Worm (Caenorhabditis elegans) whole organism, L3 larva: ENCODE measurements around the gene srlf-16.

Experiments used
- ZK546.5 ChIP-seq: sonication (generic microtip); optimal IDR thresholded peaks from 2 replicates; lab custom pipeline; 2017; ENCODE audit warnings: missing biosample characterization, missing genetic modification characterization
- ceh-82 ChIP-seq: fragments of 150-350 bp; optimal IDR thresholded peaks from 2 replicates; lab custom pipeline; 2014; ENCODE audit warnings: missing biosample characterization, missing genetic modification characterization
- egl-27 ChIP-seq: sonication (generic microtip); optimal IDR thresholded peaks from 4 replicates; lab custom pipeline; 2017; ENCODE audit warnings: missing biosample characterization, missing genetic modification reagents, missing genetic modification characterization
- nhr-12 ChIP-seq: fragments of 150-350 bp; optimal IDR thresholded peaks from 2 replicates; lab custom pipeline; 2014; ENCODE audit warnings: missing biosample characterization, missing genetic modification characterization
- nhr-25 ChIP-seq: sonication (generic microtip); optimal IDR thresholded peaks from 2 replicates; lab custom pipeline; 2017; ENCODE audit warnings: missing biosample characterization, missing genetic modification characterization
- skn-1 ChIP-seq: fragments of 150-350 bp; optimal IDR thresholded peaks from 2 replicates; lab custom pipeline; 2014; ENCODE audit warnings: missing biosample characterization, missing genetic modification characterization
- tbx-2 ChIP-seq: sonication (generic microtip); optimal IDR thresholded peaks from 2 replicates; lab custom pipeline; 2016; ENCODE audit warnings: mild to moderate bottlenecking, missing genetic modification characterization, missing compliant biosample characterization
- unc-62 ChIP-seq: fragments of 150-350 bp; sonication (generic microtip); optimal IDR thresholded peaks from 4 replicates; lab custom pipeline; 2014; ENCODE audit warnings: missing biosample characterization, missing genetic modification reagents, missing genetic modification characterization
- ztf-4 ChIP-seq: fragments of 150-350 bp; optimal IDR thresholded peaks from 2 replicates; lab custom pipeline; 2014; ENCODE audit warnings: missing biosample characterization, missing genetic modification characterization

ce11 chrV:8095378-8095777, 9.2 kb upstream of the srlf-16 start, which contains the start of gene str-146:
- TF ChIP-seq nhr-25 (tag; lab: Kevin White, UChicago) (no peak), egl-27 (no peak), tbx-2 (tag; lab: Kevin White, UChicago) (no peak), nhr-12 (tag; lab: Kevin White, UChicago) (no peak), ZK546.5 (tag; lab: Kevin White, UChicago) (no peak), ztf-4 (tag; lab: Kevin White, UChicago) (no peak), ceh-82 (no peak), unc-62 (no peak), skn-1 (tag; lab: Kevin White, UChicago) (no peak)
